Worm (Caenorhabditis elegans) whole organism, early embryonic: Measurements from ENCODE around the gene Y22D7AL.16.

ENCODE experiments used
- B0310.2 ChIP-seq: sonication (generic microtip); optimal IDR thresholded peaks from 2 replicates; lab custom pipeline; 2016; ENCODE audit warnings: mild to moderate bottlenecking, missing genetic modification characterization, missing compliant biosample characterization
- F13C5.2 ChIP-seq: sonication (generic microtip); optimal IDR thresholded peaks from 2 replicates; lab custom pipeline; 2017; ENCODE audit warnings: mild to moderate bottlenecking, missing genetic modification characterization, inconsistent platforms, missing compliant biosample characterization
- aly-1 ChIP-seq: sonication (generic microtip); optimal IDR thresholded peaks from 2 replicates; lab custom pipeline; 2016; ENCODE audit warnings: missing genetic modification characterization, missing compliant biosample characterization
- ama-1 ChIP-seq: fragments of 150-350 bp; optimal IDR thresholded peaks from 2 replicates; lab custom pipeline; 2014
- ceh-13 ChIP-seq: fragments of 200-800 bp; sonication (Bioruptor generic); optimal IDR thresholded peaks from 2 replicates; lab custom pipeline; 2018; ENCODE audit warnings: mild to moderate bottlenecking, missing genetic modification characterization, missing compliant biosample characterization
- ceh-36 ChIP-seq: sonication (generic microtip); optimal IDR thresholded peaks from 2 replicates; lab custom pipeline; 2016; ENCODE audit warnings: missing genetic modification characterization, inconsistent platforms, missing compliant biosample characterization
- ets-7 ChIP-seq: sonication (generic microtip); optimal IDR thresholded peaks from 2 replicates; lab custom pipeline; 2016; ENCODE audit warnings: missing genotype, missing genetic modification characterization, missing compliant biosample characterization
- flt-1 ChIP-seq: fragments of 200-800 bp; sonication (Bioruptor generic); IDR thresholded peaks from 2 replicates; pipeline ENCODE4 v1.3.6; 2022; ENCODE audit warnings: missing genetic modification characterization, missing compliant biosample characterization
- hmg-4 ChIP-seq: fragments of 200-800 bp; sonication (Bioruptor generic); optimal IDR thresholded peaks from 2 replicates; lab custom pipeline; 2018; ENCODE audit warnings: mild to moderate bottlenecking, missing genetic modification characterization, missing compliant biosample characterization
- hnd-1 ChIP-seq: sonication (generic microtip); optimal IDR thresholded peaks from 2 replicates; lab custom pipeline; 2016; ENCODE audit warnings: missing genetic modification characterization, missing compliant biosample characterization
- pes-1 ChIP-seq: fragments of 200-800 bp; sonication (Bioruptor generic); IDR thresholded peaks from 2 replicates; pipeline ENCODE4 v1.3.6; 2022; ENCODE audit warnings: missing genetic modification reagents, missing genetic modification characterization, missing compliant biosample characterization
- tbx-11 ChIP-seq: fragments of 200-800 bp; sonication (Bioruptor generic); IDR thresholded peaks from 2 replicates; pipeline ENCODE4 v1.3.6; 2022; ENCODE audit warnings: missing genetic modification characterization, missing compliant biosample characterization
- tbx-37 ChIP-seq: fragments of 200-800 bp; sonication (Bioruptor generic); conservative IDR thresholded peaks from 2 replicates; pipeline ENCODE4 v1.3.6; 2022; ENCODE audit warnings: missing genetic modification reagents, missing genetic modification characterization, missing compliant biosample characterization
- tra-4 ChIP-seq: sonication (generic microtip); optimal IDR thresholded peaks from 2 replicates; lab custom pipeline; 2017; ENCODE audit warnings: missing genetic modification characterization, missing compliant biosample characterization

- TF ChIP-seq ets-7 (tag; lab: Kevin White, UChicago) (no peak), hmg-4 (GFP tag; lab: Kevin White, UChicago) (no peak), ceh-13 (GFP tag; lab: Kevin White, UChicago) (no peak), pes-1 (GFP tag; lab: Robert Waterston, UW) (no peak), hnd-1 (tag; lab: Kevin White, UChicago) (no peak), ceh-36 (tag; lab: Kevin White, UChicago) (no peak), flt-1 (no peak), ama-1 (lab: Kevin White, UChicago) (no peak), aly-1 (no peak), tbx-37 (GFP tag; lab: Robert Waterston, UW) (no peak), tbx-11 (GFP tag; lab: Robert Waterston, UW) (no peak), tra-4 (tag; lab: Kevin White, UChicago) (no peak), F13C5.2 (tag; lab: Kevin White, UChicago) (no peak), B0310.2 (tag; lab: Kevin White, UChicago) (no peak)
These were observed 11.6 kb upstream of the Y22D7AL.16 start, which contains the start of gene Y22D7AR.6 for ce11 chrIII:1676588-1676987.
